Worm (Caenorhabditis elegans) whole organism, L4 larva: ENCODE measurements around the gene efhc-1.

Source experiments
- mdl-1 ChIP-seq, 2 experiments: fragments of 150-350 bp in 1 of 2; sonication (generic microtip) in 1 of 2; optimal IDR thresholded peaks; 2 replicates each; lab custom pipeline; 2014 to 2017; ENCODE audit warnings: missing biosample characterization in 2 of 2, missing genetic modification characterization in 2 of 2
- snpc-4 ChIP-seq: fragments of 150-350 bp; optimal IDR thresholded peaks from 2 replicates; lab custom pipeline; 2014; ENCODE audit warnings: missing biosample characterization, missing genetic modification characterization
- unc-62 ChIP-seq, 3 experiments: fragments of 150-350 bp in 1 of 3; sonication (generic microtip); optimal IDR thresholded peaks in 2 of 3; peaks in 1 of 3; 1 replicate in 1 of 3; 2 replicates in 2 of 3; lab custom pipeline; 2014 to 2017; ENCODE audit warnings: missing biosample characterization in 3 of 3, missing genetic modification characterization in 3 of 3, missing genetic modification reagents in 3 of 3, missing genotype in 1 of 3

DNA sequence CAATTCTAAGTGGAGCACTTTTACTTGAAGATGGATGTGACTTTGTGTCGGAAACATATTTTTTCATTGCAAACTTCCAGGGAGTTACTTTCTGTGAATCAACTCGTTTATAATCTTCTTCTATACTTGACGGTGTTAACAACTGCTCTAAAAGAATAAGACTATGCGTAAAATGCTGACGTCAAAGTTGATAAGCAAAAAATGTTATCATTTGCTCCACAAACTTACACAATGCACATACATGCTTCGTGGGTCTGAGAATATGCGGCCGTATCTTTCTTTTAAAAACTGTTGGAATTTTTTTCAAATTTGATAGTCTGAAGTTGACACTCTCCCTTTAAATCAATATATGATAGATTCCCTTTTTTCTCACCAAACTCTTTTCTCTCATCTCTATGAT is 37.0 kb downstream of the efhc-1 start:
- TF ChIP-seq snpc-4 (tag; lab: Kevin White, UChicago) (no peak), unc-62 (GFP tag; optimal IDR thresholded peaks at IDR 0.05 in 1 of 2; lab: Kevin White, UChicago) (no peak), unc-62 (tag; optimal IDR thresholded peaks at IDR 0.05; lab: Kevin White, UChicago) (no peak), mdl-1 (tag; optimal IDR thresholded peaks at IDR 0.05; lab: Kevin White, UChicago) (no peak)
